Fruit fly (Drosophila melanogaster) whole organism, embryonic: ENCODE measurements around the gene CG9302.

ENCODE experiments used
- Bgb ChIP-seq: fragments of 200-800 bp; sonication (Bioruptor generic); IDR thresholded peaks from 2 replicates; pipeline ENCODE4 v1.3.6; 2022; ENCODE audit warnings: missing biosample characterization, missing genetic modification characterization; ENCODE audit not compliant: partially characterized antibody
- BtbVII ChIP-seq: fragments of 200-800 bp; sonication (Bioruptor generic); optimal IDR thresholded peaks from 3 replicates; lab custom pipeline; 2017; ENCODE audit warnings: missing biosample characterization, mild to moderate bottlenecking, missing genetic modification characterization
- CG10147 ChIP-seq: fragments of 200-800 bp; sonication (Bioruptor generic); optimal IDR thresholded peaks from 2 replicates; lab custom pipeline; 2019; ENCODE audit warnings: missing biosample characterization, mild to moderate bottlenecking, missing genetic modification characterization, moderate library complexity
- CG10543 ChIP-seq: fragments of 200-800 bp; sonication (Bioruptor generic); optimal IDR thresholded peaks from 3 replicates; lab custom pipeline; 2017; ENCODE audit warnings: missing biosample characterization, mild to moderate bottlenecking, missing genetic modification characterization, moderate library complexity
- CG10979 ChIP-seq: fragments of 200-800 bp; sonication (Bioruptor generic); optimal IDR thresholded peaks from 2 replicates; lab custom pipeline; 2018; ENCODE audit warnings: missing biosample characterization, mild to moderate bottlenecking, missing genetic modification characterization, moderate library complexity
- CG12104 ChIP-seq: fragments of 200-800 bp; sonication (Bioruptor generic); optimal IDR thresholded peaks from 3 replicates; lab custom pipeline; 2016; ENCODE audit warnings: missing biosample characterization, missing genetic modification characterization
- CG13424 ChIP-seq: fragments of 200-800 bp; sonication (Bioruptor generic); optimal IDR thresholded peaks from 2 replicates; lab custom pipeline; 2019; ENCODE audit warnings: missing biosample characterization, mild to moderate bottlenecking, missing genetic modification characterization, moderate library complexity
- CG14441 ChIP-seq: fragments of 200-800 bp; sonication (Bioruptor generic); IDR thresholded peaks from 2 replicates; pipeline ENCODE4 v1.3.6; 2022; ENCODE audit warnings: missing biosample characterization, missing genetic modification characterization
- CG18619 ChIP-seq: fragments of 200-800 bp; sonication (Bioruptor generic); optimal IDR thresholded peaks from 3 replicates; lab custom pipeline; 2017; ENCODE audit warnings: missing biosample characterization, mild to moderate bottlenecking, missing genetic modification characterization
- CG18764 ChIP-seq: fragments of 200-800 bp; sonication (Bioruptor generic); optimal IDR thresholded peaks from 3 replicates; lab custom pipeline; 2016; ENCODE audit warnings: missing biosample characterization, missing genetic modification characterization
- CG2116 ChIP-seq: fragments of 200-800 bp; sonication (Bioruptor generic); optimal IDR thresholded peaks from 3 replicates; lab custom pipeline; 2018; ENCODE audit warnings: missing biosample characterization, mild to moderate bottlenecking, missing genetic modification characterization
- CG2202 ChIP-seq: fragments of 200-800 bp; sonication (Bioruptor generic); optimal IDR thresholded peaks from 2 replicates; lab custom pipeline; 2018; ENCODE audit warnings: missing biosample characterization, mild to moderate bottlenecking, missing genetic modification characterization
- CG34422 ChIP-seq: fragments of 200-800 bp; sonication (Bioruptor generic); IDR thresholded peaks from 3 replicates; pipeline ENCODE4 v1.3.6; 2022; ENCODE audit warnings: missing biosample characterization, missing genetic modification characterization
- CG4730 ChIP-seq: fragments of 200-800 bp; sonication (Bioruptor generic); IDR thresholded peaks from 2 replicates; pipeline ENCODE4 v1.3.6; 2022; ENCODE audit warnings: missing biosample characterization, missing genetic modification characterization
- CG7357 ChIP-seq: fragments of 200-800 bp; sonication (Bioruptor generic); IDR thresholded peaks from 3 replicates; pipeline ENCODE4 v1.3.6; 2022; ENCODE audit warnings: missing biosample characterization, missing genetic modification characterization
- CG7786 ChIP-seq: fragments of 200-800 bp; sonication (Bioruptor generic); optimal IDR thresholded peaks from 2 replicates; lab custom pipeline; 2016; ENCODE audit warnings: missing biosample characterization, missing genetic modification characterization
- CG9817 ChIP-seq: fragments of 200-800 bp; sonication (Bioruptor generic); optimal IDR thresholded peaks from 2 replicates; lab custom pipeline; 2018; ENCODE audit warnings: missing biosample characterization, mild to moderate bottlenecking, missing genetic modification characterization, moderate library complexity
- Chrac-16 ChIP-seq: fragments of 200-800 bp; sonication (Bioruptor generic); optimal IDR thresholded peaks from 3 replicates; lab custom pipeline; 2016; ENCODE audit warnings: missing biosample characterization, missing genetic modification characterization
- Dp ChIP-seq: fragments of 200-800 bp; sonication (Bioruptor generic); optimal IDR thresholded peaks from 2 replicates; lab custom pipeline; 2018; ENCODE audit warnings: missing biosample characterization, mild to moderate bottlenecking, missing genetic modification characterization, moderate library complexity
- E2f1 ChIP-seq: fragments of 200-800 bp; sonication (Bioruptor generic); IDR thresholded peaks from 2 replicates; pipeline ENCODE4 v1.3.6; 2022; ENCODE audit warnings: missing biosample characterization, missing genetic modification characterization
- Ets65A ChIP-seq: fragments of 200-800 bp; sonication (Bioruptor generic); peaks from one replicate; lab custom pipeline; 2016; ENCODE audit warnings: missing biosample characterization, missing genetic modification characterization
- Ets97D ChIP-seq: fragments of 200-800 bp; sonication (Bioruptor generic); optimal IDR thresholded peaks from 3 replicates; lab custom pipeline; 2016; ENCODE audit warnings: missing biosample characterization, missing genetic modification characterization
- HmgZ ChIP-seq: fragments of 200-800 bp; sonication (Bioruptor generic); optimal IDR thresholded peaks from 2 replicates; lab custom pipeline; 2018; ENCODE audit warnings: missing biosample characterization, mild to moderate bottlenecking, missing genetic modification characterization
- Lhr ChIP-seq: fragments of 200-800 bp; sonication (Bioruptor generic); optimal IDR thresholded peaks from 3 replicates; lab custom pipeline; 2017; ENCODE audit warnings: mild to moderate bottlenecking, missing biosample characterization, missing genetic modification reagents, missing genetic modification characterization
- MTF-1 ChIP-seq: fragments of 200-800 bp; sonication (Bioruptor generic); optimal IDR thresholded peaks from 2 replicates; lab custom pipeline; 2018; ENCODE audit warnings: missing biosample characterization, mild to moderate bottlenecking, missing genetic modification characterization, borderline replicate concordance
- Med ChIP-seq: fragments of 200-800 bp; sonication (Bioruptor generic); peaks from one replicate; lab custom pipeline; 2016; ENCODE audit warnings: missing biosample characterization, missing genetic modification characterization, mild to moderate bottlenecking, inconsistent platforms, moderate library complexity
- Myb ChIP-seq: fragments of 200-800 bp; sonication (Bioruptor generic); optimal IDR thresholded peaks from 2 replicates; lab custom pipeline; 2016; ENCODE audit warnings: missing biosample characterization, missing genetic modification characterization
- Neu2 ChIP-seq: fragments of 200-800 bp; sonication (Bioruptor generic); optimal IDR thresholded peaks from 3 replicates; lab custom pipeline; 2016; ENCODE audit warnings: missing biosample characterization, missing genetic modification characterization, borderline replicate concordance
- Six4 ChIP-seq: fragments of 200-800 bp; sonication (Bioruptor generic); optimal IDR thresholded peaks from 2 replicates; lab custom pipeline; 2016; ENCODE audit warnings: missing biosample characterization, missing genetic modification characterization
- bcd ChIP-seq: fragments of 200-800 bp; sonication (Bioruptor generic); optimal IDR thresholded peaks from 2 replicates; lab custom pipeline; 2017; ENCODE audit warnings: missing biosample characterization, mild to moderate bottlenecking, missing genetic modification characterization
- bsh ChIP-seq, 2 experiments: fragments of 200-800 bp; sonication (Bioruptor generic); optimal IDR thresholded peaks; 2 replicates each; lab custom pipeline; 2017 to 2018; ENCODE audit warnings: mild to moderate bottlenecking in 2 of 2, missing biosample characterization in 2 of 2, missing genetic modification characterization in 2 of 2, moderate library complexity in 1 of 2
- dpn ChIP-seq, 2 experiments: fragments of 200-800 bp; sonication (Bioruptor generic); optimal IDR thresholded peaks; 3 replicates each; lab custom pipeline; 2016; ENCODE audit warnings: missing biosample characterization in 2 of 2, missing genetic modification characterization in 2 of 2
- eve ChIP-seq, 2 experiments: fragments of >200 bp; optimal IDR thresholded peaks; 2 replicates each; lab custom pipeline; 2017; ENCODE audit warnings: missing biosample characterization in 2 of 2, missing genetic modification characterization in 2 of 2
- eyg ChIP-seq: fragments of 200-800 bp; sonication (Bioruptor generic); optimal IDR thresholded peaks from 3 replicates; lab custom pipeline; 2016; ENCODE audit warnings: missing biosample characterization, missing genetic modification characterization
- gfzf ChIP-seq: fragments of 200-800 bp; sonication (Bioruptor generic); optimal IDR thresholded peaks from 2 replicates; lab custom pipeline; 2016; ENCODE audit warnings: missing biosample characterization, mild to moderate bottlenecking, missing genetic modification characterization, moderate library complexity
- inv ChIP-seq: fragments of 200-800 bp; sonication (Bioruptor generic); IDR thresholded peaks from 2 replicates; pipeline ENCODE4 v1.3.6; 2022; ENCODE audit warnings: missing biosample characterization, missing genetic modification characterization; ENCODE audit not compliant: partially characterized antibody
- kah ChIP-seq: fragments of 200-800 bp; sonication (Bioruptor generic); optimal IDR thresholded peaks from 2 replicates; lab custom pipeline; 2018; ENCODE audit warnings: missing biosample characterization, mild to moderate bottlenecking, missing genetic modification characterization
- mam ChIP-seq: fragments of 200-800 bp; sonication (Bioruptor generic); optimal IDR thresholded peaks from 3 replicates; lab custom pipeline; 2016; ENCODE audit warnings: missing biosample characterization, missing genetic modification characterization
- nmo ChIP-seq: fragments of 200-800 bp; sonication (Bioruptor generic); optimal IDR thresholded peaks from 2 replicates; lab custom pipeline; 2018; ENCODE audit warnings: missing biosample characterization, mild to moderate bottlenecking, missing genetic modification characterization, moderate library complexity
- pros ChIP-seq: fragments of 200-800 bp; sonication (Bioruptor generic); optimal IDR thresholded peaks from 3 replicates; lab custom pipeline; 2019; ENCODE audit warnings: missing biosample characterization, mild to moderate bottlenecking, missing genetic modification characterization, moderate library complexity
- row ChIP-seq: fragments of 200-800 bp; sonication (Bioruptor generic); IDR thresholded peaks from 3 replicates; pipeline ENCODE4 v1.3.6; 2022; ENCODE audit warnings: missing biosample characterization, missing genetic modification characterization
- sisA ChIP-seq: fragments of 200-800 bp; sonication (Bioruptor generic); IDR thresholded peaks from 2 replicates; pipeline ENCODE4 v1.3.6; 2022; ENCODE audit warnings: missing biosample characterization, missing genetic modification characterization
- sob ChIP-seq: fragments of 200-800 bp; sonication (Bioruptor generic); IDR thresholded peaks from 2 replicates; pipeline ENCODE4 v1.3.6; 2022; ENCODE audit warnings: missing biosample characterization, missing genetic modification characterization
- sug ChIP-seq: fragments of 200-800 bp; optimal IDR thresholded peaks from 2 replicates; lab custom pipeline; 2019; ENCODE audit warnings: missing biosample characterization, mild to moderate bottlenecking, missing genetic modification characterization, moderate library complexity
- tll ChIP-seq, 2 experiments: fragments of 200-800 bp in 1 of 2; fragments of >200 bp in 1 of 2; sonication (Bioruptor generic) in 1 of 2; optimal IDR thresholded peaks; 2 replicates each; lab custom pipeline; 2017 to 2019; ENCODE audit warnings: missing biosample characterization in 2 of 2, missing genetic modification characterization in 2 of 2, mild to moderate bottlenecking in 1 of 2, moderate library complexity in 1 of 2
- tna ChIP-seq: fragments of 200-800 bp; sonication (Bioruptor generic); IDR thresholded peaks from 2 replicates; pipeline ENCODE4 v1.3.6; 2022; ENCODE audit warnings: missing biosample characterization, missing genetic modification characterization; ENCODE audit not compliant: partially characterized antibody
- twi ChIP-seq: fragments of 200-800 bp; optimal IDR thresholded peaks from 2 replicates; lab custom pipeline; 2019; ENCODE audit warnings: missing biosample characterization, mild to moderate bottlenecking, missing genetic modification characterization, moderate library complexity
- zen ChIP-seq: fragments of 200-800 bp; sonication (Bioruptor generic); optimal IDR thresholded peaks from 3 replicates; lab custom pipeline; 2018; ENCODE audit warnings: missing biosample characterization, mild to moderate bottlenecking, missing genetic modification characterization, moderate library complexity

The CG9302 gene

DNA sequence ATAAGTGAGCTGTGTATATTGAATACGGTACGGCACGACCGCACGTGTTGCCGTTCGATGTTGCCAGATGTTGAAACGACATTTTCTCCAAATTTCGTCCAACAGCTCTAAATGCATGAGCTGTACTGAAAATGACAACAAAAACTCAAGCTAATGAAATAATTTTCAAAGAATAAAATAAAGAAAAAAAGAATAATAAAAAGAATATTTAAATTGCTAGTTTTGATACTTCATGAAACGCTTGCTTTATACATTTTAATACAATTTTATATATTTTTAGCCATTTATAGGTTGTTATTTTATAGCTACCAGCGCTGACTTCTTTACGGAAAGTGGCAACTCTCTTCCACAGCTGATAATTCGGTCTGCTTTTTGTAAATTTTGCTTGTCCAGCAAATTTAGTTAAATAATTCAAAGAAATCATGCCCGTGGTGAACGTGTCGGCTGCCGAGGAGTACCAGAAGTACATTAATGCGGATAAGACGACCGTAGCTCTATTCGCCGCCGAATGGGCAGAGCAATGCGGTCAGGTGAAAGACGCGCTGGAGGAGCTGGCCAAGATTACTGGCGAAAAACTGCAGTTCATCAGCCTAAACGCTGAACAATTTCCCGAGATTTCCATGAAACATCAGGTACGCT, 12.1 kb downstream of the CG9302 start, which contains the start of the genes Nnp-1 and Grx3 (continued):
- TF ChIP-seq BtbVII = peak; percentile 14
- TF ChIP-seq bsh (GFP tag; optimal IDR thresholded peaks at IDR 0.05; lab: Kevin White, UChicago) = peak in 1 of 2 experiments; percentile 51
- TF ChIP-seq CG10147 (GFP tag; lab: Kevin White, UChicago) = no peak
- TF ChIP-seq HmgZ (tag; lab: Kevin White, UChicago) = peak; percentile 52
- TF ChIP-seq CG7357 (GFP tag; lab: Robert Waterston, UW) = peak; percentile 65
- 0 out of 2 replicates have a peak, but pooled peaks have one; percentile 12 for TF ChIP-seq tna (GFP tag; lab: Robert Waterston, UW)
- peak; percentile 45 for TF ChIP-seq bcd (GFP tag; lab: Kevin White, UChicago)
- peak; percentile 19; the same call in 1 of the 2 replicates for TF ChIP-seq sisA (GFP tag; lab: Robert Waterston, UW)
- peak; percentile 18 for TF ChIP-seq Ets97D (GFP tag; lab: Kevin White, UChicago)
- peak; percentile 65 for TF ChIP-seq CG34422
- TF ChIP-seq Ets65A (GFP tag; lab: Kevin White, UChicago) = peak; percentile 71
- TF ChIP-seq gfzf = peak; percentile 52
- TF ChIP-seq CG18619 (GFP tag; lab: Kevin White, UChicago) = peak; percentile 36
- TF ChIP-seq MTF-1 (GFP tag; lab: Kevin White, UChicago) = no peak
- peak; percentile 10 for TF ChIP-seq Six4 (GFP tag; lab: Kevin White, UChicago)
- TF ChIP-seq sob = peak; percentile 44; the same call in 1 of the 2 replicates
- peak; percentile 82 for TF ChIP-seq CG10543
- peak; percentile 59 for TF ChIP-seq twi (tag; lab: Kevin White, UChicago)
- TF ChIP-seq CG4730 (GFP tag; lab: Robert Waterston, UW) = no peak
- TF ChIP-seq CG13424 = peak; percentile 80
- TF ChIP-seq E2f1 (GFP tag; lab: Robert Waterston, UW) = 0 out of 2 replicates have a peak, but pooled peaks have one; percentile 24
- TF ChIP-seq Dp (GFP tag; lab: Kevin White, UChicago) = peak; percentile 1
- no peak for TF ChIP-seq eyg (GFP tag; lab: Kevin White, UChicago)
- peak; percentile 92 for TF ChIP-seq row (GFP tag; lab: Robert Waterston, UW)
- peak; percentile 82 for TF ChIP-seq nmo (GFP tag; lab: Kevin White, UChicago)
- no peak for TF ChIP-seq inv (GFP tag; lab: Robert Waterston, UW)
- TF ChIP-seq Lhr (GFP tag; lab: Kevin White, UChicago) = no peak
- TF ChIP-seq Med (GFP tag; lab: Kevin White, UChicago) = peak; percentile 81
- TF ChIP-seq mam (GFP tag; lab: Kevin White, UChicago) = peak; percentile 33
- no peak for TF ChIP-seq pros (GFP tag; lab: Kevin White, UChicago)
- peak; percentile 35 for TF ChIP-seq Chrac-16 (GFP tag; lab: Kevin White, UChicago)
- peak; percentile 73 for TF ChIP-seq CG9817
- peak; percentile 43 for TF ChIP-seq CG18764 (GFP tag; lab: Kevin White, UChicago)
- peak in 1 of 2 experiments; percentile 60 for TF ChIP-seq dpn (GFP tag; optimal IDR thresholded peaks at IDR 0.05; lab: Kevin White, UChicago)
- no peak for TF ChIP-seq kah (GFP tag; lab: Kevin White, UChicago)
- TF ChIP-seq CG10979 = peak; percentile 43
- no peak for TF ChIP-seq CG7786 (GFP tag; lab: Kevin White, UChicago)
- no peak for TF ChIP-seq Neu2 (GFP tag; lab: Kevin White, UChicago)
- TF ChIP-seq zen = peak; percentile 28
- peak; percentile 60 for TF ChIP-seq CG12104 (GFP tag; lab: Kevin White, UChicago)
- TF ChIP-seq tll (GFP tag; optimal IDR thresholded peaks at IDR 0.05; lab: Kevin White, UChicago) = peak in 1 of 2 experiments; percentile 57
- TF ChIP-seq Bgb (GFP tag; lab: Robert Waterston, UW) = 0 out of 2 replicates have a peak, but pooled peaks have one; percentile 7
- no peak for TF ChIP-seq eve (GFP tag; optimal IDR thresholded peaks at IDR 0.05; lab: Kevin White, UChicago)
- peak; percentile 54 for TF ChIP-seq CG2116
- TF ChIP-seq CG14441 (GFP tag; lab: Robert Waterston, UW) = peak; percentile 13; the same call in 1 of the 2 replicates
- no peak for TF ChIP-seq Myb (GFP tag; lab: Kevin White, UChicago)
- TF ChIP-seq CG2202 (tag; lab: Kevin White, UChicago) = no peak
- peak; percentile 82 for TF ChIP-seq sug
